Fruit fly (Drosophila melanogaster) whole organism, embryonic: ENCODE measurements around the gene Cp16.

Experiments used
- Atf3 ChIP-seq: fragments of 200-800 bp; sonication (Bioruptor generic); optimal IDR thresholded peaks from 3 replicates; lab custom pipeline; 2016; ENCODE audit warnings: missing biosample characterization, missing genetic modification characterization
- Bteb2 ChIP-seq: fragments of 200-800 bp; sonication (Bioruptor generic); optimal IDR thresholded peaks from 2 replicates; lab custom pipeline; 2016; ENCODE audit warnings: missing biosample characterization, missing genetic modification characterization
- CG10321 ChIP-seq: fragments of 200-800 bp; sonication (Bioruptor generic); IDR thresholded peaks from 2 replicates; pipeline ENCODE4 v1.3.6; 2022; ENCODE audit warnings: missing biosample characterization, missing genetic modification characterization
- CG11093 ChIP-seq: fragments of 200-800 bp; sonication (Bioruptor generic); IDR thresholded peaks from 3 replicates; pipeline ENCODE4 v1.3.6; 2022; ENCODE audit warnings: missing biosample characterization, missing genetic modification characterization
- CG11696 ChIP-seq: fragments of 200-800 bp; sonication (Bioruptor generic); IDR thresholded peaks from 2 replicates; pipeline ENCODE4 v1.3.6; 2022; ENCODE audit warnings: missing biosample characterization, missing genetic modification characterization
- CG12659 ChIP-seq: fragments of 200-800 bp; sonication (Bioruptor generic); optimal IDR thresholded peaks from 3 replicates; lab custom pipeline; 2017; ENCODE audit warnings: mild to moderate bottlenecking, missing biosample characterization, missing genetic modification reagents, missing genetic modification characterization
- CG12769 ChIP-seq: fragments of 200-800 bp; sonication (Bioruptor generic); optimal IDR thresholded peaks from 2 replicates; lab custom pipeline; 2019; ENCODE audit warnings: missing biosample characterization, mild to moderate bottlenecking, missing genetic modification characterization, moderate library complexity
- CG13624 ChIP-seq: fragments of 200-800 bp; sonication (Bioruptor generic); optimal IDR thresholded peaks from 2 replicates; lab custom pipeline; 2016; ENCODE audit warnings: missing biosample characterization, missing genetic modification characterization
- CG15073 ChIP-seq: fragments of 200-800 bp; sonication (Bioruptor generic); optimal IDR thresholded peaks from 2 replicates; lab custom pipeline; 2016; ENCODE audit warnings: missing biosample characterization, missing genetic modification characterization
- CG15514 ChIP-seq: fragments of 200-800 bp; sonication (Bioruptor generic); optimal IDR thresholded peaks from 3 replicates; lab custom pipeline; 2017; ENCODE audit warnings: missing biosample characterization, missing genetic modification characterization, mild to moderate bottlenecking, moderate library complexity, missing genetic modification reagents
- CG1603 ChIP-seq: fragments of 200-800 bp; sonication (Bioruptor generic); optimal IDR thresholded peaks from 2 replicates; lab custom pipeline; 2019; ENCODE audit warnings: missing biosample characterization, mild to moderate bottlenecking, missing genetic modification characterization, moderate library complexity
- CG16813 ChIP-seq: fragments of 200-800 bp; sonication (Bioruptor generic); IDR thresholded peaks from 3 replicates; pipeline ENCODE4 v1.3.6; 2022; ENCODE audit warnings: missing biosample characterization, missing genetic modification characterization; ENCODE audit not compliant: partially characterized antibody
- CG17359 ChIP-seq: fragments of 200-800 bp; sonication (Bioruptor generic); optimal IDR thresholded peaks from 3 replicates; lab custom pipeline; 2018; ENCODE audit warnings: missing biosample characterization, mild to moderate bottlenecking, missing genetic modification characterization, moderate library complexity
- CG18262 ChIP-seq: fragments of 200-800 bp; optimal IDR thresholded peaks from 3 replicates; lab custom pipeline; 2019; ENCODE audit warnings: missing biosample characterization, mild to moderate bottlenecking, missing genetic modification characterization, moderate library complexity
- CG18764 ChIP-seq: fragments of 200-800 bp; sonication (Bioruptor generic); optimal IDR thresholded peaks from 3 replicates; lab custom pipeline; 2016; ENCODE audit warnings: missing biosample characterization, missing genetic modification characterization
- CG2199 ChIP-seq: fragments of 200-800 bp; sonication (Bioruptor generic); IDR thresholded peaks from 3 replicates; pipeline ENCODE4 v1.3.6; 2022; ENCODE audit warnings: missing biosample characterization, missing genetic modification characterization
- CG33557 ChIP-seq: fragments of 200-800 bp; sonication (Bioruptor generic); optimal IDR thresholded peaks from 2 replicates; lab custom pipeline; 2019; ENCODE audit warnings: missing biosample characterization, mild to moderate bottlenecking, missing genetic modification characterization, moderate library complexity
- CG8924 ChIP-seq: fragments of 200-800 bp; optimal IDR thresholded peaks from 3 replicates; lab custom pipeline; 2019; ENCODE audit warnings: missing biosample characterization, mild to moderate bottlenecking, missing genetic modification characterization, moderate library complexity
- Camta ChIP-seq: fragments of 200-800 bp; sonication (Bioruptor generic); optimal IDR thresholded peaks from 2 replicates; lab custom pipeline; 2016; ENCODE audit warnings: missing biosample characterization, missing genetic modification characterization
- Chrac-16 ChIP-seq: fragments of 200-800 bp; sonication (Bioruptor generic); optimal IDR thresholded peaks from 3 replicates; lab custom pipeline; 2016; ENCODE audit warnings: missing biosample characterization, missing genetic modification characterization
- Dbx ChIP-seq: fragments of 200-800 bp; sonication (Bioruptor generic); IDR thresholded peaks from 3 replicates; pipeline ENCODE4 v1.3.6; 2022; ENCODE audit warnings: missing biosample characterization, missing genetic modification characterization
- Dek ChIP-seq: fragments of 200-800 bp; sonication (Bioruptor generic); optimal IDR thresholded peaks from 3 replicates; lab custom pipeline; 2019; ENCODE audit warnings: missing biosample characterization, mild to moderate bottlenecking, missing genetic modification characterization, moderate library complexity
- Dp ChIP-seq: fragments of 200-800 bp; sonication (Bioruptor generic); optimal IDR thresholded peaks from 2 replicates; lab custom pipeline; 2018; ENCODE audit warnings: missing biosample characterization, mild to moderate bottlenecking, missing genetic modification characterization, moderate library complexity
- Elba2 ChIP-seq: fragments of 200-800 bp; sonication (Bioruptor generic); optimal IDR thresholded peaks from 3 replicates; lab custom pipeline; 2016; ENCODE audit warnings: missing biosample characterization, missing genetic modification characterization
- Fer1 ChIP-seq: fragments of 200-800 bp; sonication (Bioruptor generic); optimal IDR thresholded peaks from 2 replicates; lab custom pipeline; 2017; ENCODE audit warnings: missing biosample characterization, mild to moderate bottlenecking, missing genetic modification characterization
- HLH4C ChIP-seq: fragments of 200-800 bp; sonication (Bioruptor generic); IDR thresholded peaks from 3 replicates; pipeline ENCODE4 v1.3.6; 2022; ENCODE audit warnings: missing biosample characterization, missing genetic modification characterization; ENCODE audit not compliant: partially characterized antibody
- Myb ChIP-seq: fragments of 200-800 bp; sonication (Bioruptor generic); optimal IDR thresholded peaks from 2 replicates; lab custom pipeline; 2016; ENCODE audit warnings: missing biosample characterization, missing genetic modification characterization
- PHDP ChIP-seq: fragments of 200-800 bp; sonication (Bioruptor generic); optimal IDR thresholded peaks from 3 replicates; lab custom pipeline; 2018; ENCODE audit warnings: missing biosample characterization, mild to moderate bottlenecking, missing genetic modification characterization, moderate library complexity
- Ptx1 ChIP-seq: fragments of 200-800 bp; sonication (Bioruptor generic); IDR thresholded peaks from 2 replicates; pipeline ENCODE4 v1.3.6; 2022; ENCODE audit warnings: missing biosample characterization, missing genetic modification characterization
- Scr ChIP-seq: fragments of 200-800 bp; sonication (Bioruptor generic); IDR thresholded peaks from 2 replicates; pipeline ENCODE4 v1.3.6; 2022; ENCODE audit warnings: missing biosample characterization, missing genetic modification characterization; ENCODE audit not compliant: partially characterized antibody
- Ssrp ChIP-seq: fragments of 200-800 bp; sonication (Bioruptor generic); optimal IDR thresholded peaks from 2 replicates; lab custom pipeline; 2018; ENCODE audit warnings: missing biosample characterization, mild to moderate bottlenecking, missing genetic modification characterization, moderate library complexity
- Trl ChIP-seq, 3 experiments: fragments of >200 bp in 2 of 3; fragments of 200-800 bp in 1 of 3; sonication (Bioruptor generic) in 1 of 3; optimal IDR thresholded peaks; 2 replicates in 1 of 3; 3 replicates in 2 of 3; lab custom pipeline; 2016 to 2017; ENCODE audit warnings: missing biosample characterization in 1 of 3, missing genetic modification characterization in 1 of 3
- ara ChIP-seq: fragments of 200-800 bp; sonication (Bioruptor generic); IDR thresholded peaks from 2 replicates; pipeline ENCODE4 v1.3.6; 2022; ENCODE audit warnings: missing biosample characterization, missing genetic modification characterization
- ase ChIP-seq: fragments of 200-800 bp; sonication (Bioruptor generic); IDR thresholded peaks from 3 replicates; pipeline ENCODE4 v1.3.6; 2022; ENCODE audit warnings: missing biosample characterization, missing genetic modification characterization
- az2 ChIP-seq: fragments of 200-800 bp; sonication (Bioruptor generic); optimal IDR thresholded peaks from 3 replicates; lab custom pipeline; 2016; ENCODE audit warnings: missing biosample characterization, missing genetic modification characterization
- chinmo ChIP-seq: fragments of 200-800 bp; sonication (Bioruptor generic); IDR thresholded peaks from 4 replicates; pipeline ENCODE4 v1.3.6; 2022; ENCODE audit warnings: missing biosample characterization, missing genetic modification characterization; ENCODE audit not compliant: partially characterized antibody
- ci ChIP-seq: fragments of 200-800 bp; sonication (Bioruptor generic); IDR thresholded peaks from 3 replicates; pipeline ENCODE4 v1.3.6; 2022; ENCODE audit warnings: missing biosample characterization, missing genetic modification characterization
- ewg ChIP-seq: fragments of 200-800 bp; sonication (Bioruptor generic); optimal IDR thresholded peaks from 3 replicates; lab custom pipeline; 2017; ENCODE audit warnings: mild to moderate bottlenecking, missing biosample characterization, missing genetic modification reagents, missing genetic modification characterization
- gfzf ChIP-seq: fragments of 200-800 bp; sonication (Bioruptor generic); optimal IDR thresholded peaks from 2 replicates; lab custom pipeline; 2016; ENCODE audit warnings: missing biosample characterization, mild to moderate bottlenecking, missing genetic modification characterization, moderate library complexity
- grau ChIP-seq: fragments of 200-800 bp; optimal IDR thresholded peaks from 3 replicates; lab custom pipeline; 2019; ENCODE audit warnings: missing biosample characterization, mild to moderate bottlenecking, missing genetic modification characterization, moderate library complexity
- inv ChIP-seq: fragments of 200-800 bp; sonication (Bioruptor generic); IDR thresholded peaks from 2 replicates; pipeline ENCODE4 v1.3.6; 2022; ENCODE audit warnings: missing biosample characterization, missing genetic modification characterization; ENCODE audit not compliant: partially characterized antibody
- nerfin-1 ChIP-seq: fragments of 200-800 bp; sonication (Bioruptor generic); optimal IDR thresholded peaks from 3 replicates; lab custom pipeline; 2019; ENCODE audit warnings: missing biosample characterization, mild to moderate bottlenecking, missing genetic modification characterization, moderate library complexity
- otp ChIP-seq: fragments of 200-800 bp; sonication (Bioruptor generic); IDR thresholded peaks from 3 replicates; pipeline ENCODE4, ENCODE4 v1.3.6; 2022; ENCODE audit warnings: missing biosample characterization, missing genetic modification characterization
- ranshi ChIP-seq: fragments of 200-800 bp; sonication (Bioruptor generic); IDR thresholded peaks from 2 replicates; pipeline ENCODE4 v1.3.6; 2022; ENCODE audit warnings: missing biosample characterization, missing genetic modification characterization
- sd ChIP-seq: fragments of 200-800 bp; sonication (Bioruptor generic); optimal IDR thresholded peaks from 3 replicates; lab custom pipeline; 2018; ENCODE audit warnings: missing biosample characterization, mild to moderate bottlenecking, missing genetic modification characterization, moderate library complexity
- sens ChIP-seq: fragments of 200-800 bp; sonication (Bioruptor generic); peaks from one replicate; lab custom pipeline; 2016; ENCODE audit warnings: missing biosample characterization, missing genetic modification characterization
- tap ChIP-seq: fragments of 200-800 bp; optimal IDR thresholded peaks from 3 replicates; lab custom pipeline; 2019; ENCODE audit warnings: missing biosample characterization, mild to moderate bottlenecking, missing genetic modification characterization, moderate library complexity
- vnd ChIP-seq: fragments of 200-800 bp; sonication (Bioruptor generic); IDR thresholded peaks from 3 replicates; pipeline ENCODE4 v1.3.6; 2022; ENCODE audit warnings: missing biosample characterization, missing genetic modification characterization; ENCODE audit not compliant: partially characterized antibody
- wdn ChIP-seq: fragments of 200-800 bp; sonication (Bioruptor generic); IDR thresholded peaks from 2 replicates; pipeline ENCODE4 v1.3.6; 2022; ENCODE audit warnings: missing biosample characterization, missing genetic modification characterization
- zfh1 ChIP-seq: fragments of 200-800 bp; sonication (Bioruptor generic); IDR thresholded peaks from 3 replicates; pipeline ENCODE4 v1.3.6; 2022; ENCODE audit warnings: missing biosample characterization, missing genetic modification characterization

Gene Cp16

dm6 chr3L:8718602-8719001 lies 13.1 kb upstream of the Cp16 start (continued):
- TF ChIP-seq CG15514 (GFP tag; lab: Kevin White, UChicago): peak; percentile 92
- peak; percentile 31; the same call in 1 of the 3 replicates for TF ChIP-seq ase (GFP tag; lab: Robert Waterston, UW)
- no peak for TF ChIP-seq CG33557 (GFP tag; lab: Kevin White, UChicago)
- no peak for TF ChIP-seq Chrac-16 (GFP tag; lab: Kevin White, UChicago)
- TF ChIP-seq wdn: no peak
- no peak for TF ChIP-seq CG8924
- TF ChIP-seq Scr (GFP tag; lab: Robert Waterston, UW): peak; percentile 77
- TF ChIP-seq az2: no peak
- no peak for TF ChIP-seq Bteb2 (GFP tag; lab: Kevin White, UChicago)
- TF ChIP-seq CG18262 (tag; lab: Kevin White, UChicago): peak; percentile 19
- TF ChIP-seq Ptx1: 0 out of 2 replicates have a peak, but pooled peaks have one; percentile 19
- peak; percentile 38 for TF ChIP-seq Fer1 (GFP tag; lab: Kevin White, UChicago)
- peak; percentile 75 for TF ChIP-seq CG16813 (GFP tag; lab: Robert Waterston, UW)
- TF ChIP-seq CG11696 (GFP tag; lab: Robert Waterston, UW): 0 out of 2 replicates have a peak, but pooled peaks have one; percentile 11
- peak; percentile 16 for TF ChIP-seq gfzf
- TF ChIP-seq Camta (GFP tag; lab: Kevin White, UChicago): no peak
- TF ChIP-seq CG12659: peak; percentile 1
- TF ChIP-seq vnd (GFP tag; lab: Robert Waterston, UW): peak; percentile 56
- TF ChIP-seq CG12769 (tag; lab: Kevin White, UChicago): no peak
- peak; percentile 7 for TF ChIP-seq CG13624 (GFP tag; lab: Kevin White, UChicago)
- 0 out of 3 replicates have a peak, but pooled peaks have one; percentile 3 for TF ChIP-seq zfh1
- TF ChIP-seq ci (GFP tag; lab: Robert Waterston, UW): 0 out of 3 replicates have a peak, but pooled peaks have one; percentile 41
- TF ChIP-seq sens (GFP tag; lab: Kevin White, UChicago): peak; percentile 40
- no peak for TF ChIP-seq CG11093 (GFP tag; lab: Robert Waterston, UW)
- TF ChIP-seq ewg (GFP tag; lab: Kevin White, UChicago): peak; percentile 1
- no peak for TF ChIP-seq Elba2 (GFP tag; lab: Kevin White, UChicago)
- peak; percentile 19 for TF ChIP-seq CG17359
- TF ChIP-seq Dbx (GFP tag; lab: Robert Waterston, UW): peak; percentile 48; the same call in 1 of the 3 replicates
- peak; percentile 32; the same call in 1 of the 3 replicates for TF ChIP-seq CG2199
- no peak for TF ChIP-seq nerfin-1 (tag; lab: Kevin White, UChicago)
- TF ChIP-seq sd: peak; percentile 95
- TF ChIP-seq HLH4C (GFP tag; lab: Robert Waterston, UW): peak; percentile 71
- TF ChIP-seq PHDP (tag; lab: Kevin White, UChicago): peak; percentile 2
- peak; percentile 30 for TF ChIP-seq Myb (GFP tag; lab: Kevin White, UChicago)
- TF ChIP-seq Dek (tag; lab: Kevin White, UChicago): peak; percentile 53
- no peak for TF ChIP-seq CG10321 (GFP tag; lab: Robert Waterston, UW)
- no peak for TF ChIP-seq CG18764 (GFP tag; lab: Kevin White, UChicago)
- no peak for TF ChIP-seq tap
- no peak for TF ChIP-seq ara (GFP tag; lab: Robert Waterston, UW)
- no peak for TF ChIP-seq otp (GFP tag; lab: Robert Waterston, UW)
- TF ChIP-seq Ssrp: no peak
- no peak for TF ChIP-seq Atf3 (GFP tag; lab: Kevin White, UChicago)
- peak; percentile 80; the same call in 2 of the 4 replicates for TF ChIP-seq chinmo (GFP tag; lab: Robert Waterston, UW)
- TF ChIP-seq grau (tag; lab: Kevin White, UChicago): peak; percentile 8
- TF ChIP-seq Dp (GFP tag; lab: Kevin White, UChicago): peak; percentile 96
- peak; percentile 60 for TF ChIP-seq CG1603 (tag; lab: Kevin White, UChicago)
- no peak for TF ChIP-seq Trl (optimal IDR thresholded peaks at IDR 0.05; lab: Kevin White, UChicago)
- TF ChIP-seq Trl (GFP tag; optimal IDR thresholded peaks at IDR 0.05; lab: Kevin White, UChicago): no peak
- peak; percentile 47; the same call in 1 of the 2 replicates for TF ChIP-seq ranshi (GFP tag; lab: Robert Waterston, UW)
- TF ChIP-seq CG15073 (GFP tag; lab: Kevin White, UChicago): no peak
- TF ChIP-seq inv (GFP tag; lab: Robert Waterston, UW): peak; percentile 63
